Fruit fly (Drosophila melanogaster) whole organism, pupa: ENCODE results near the gene Vm26Ab.

Source experiments
- CG13204 ChIP-seq: fragments of 200-800 bp; sonication (Bioruptor generic); optimal IDR thresholded peaks from 2 replicates; lab custom pipeline; 2018; ENCODE audit warnings: missing biosample characterization, mild to moderate bottlenecking, missing genetic modification characterization, moderate library complexity
- CG15710 ChIP-seq: fragments of 200-800 bp; sonication (Bioruptor generic); optimal IDR thresholded peaks from 2 replicates; lab custom pipeline; 2018; ENCODE audit warnings: missing biosample characterization, mild to moderate bottlenecking, missing genetic modification characterization, moderate library complexity
- CG34367 ChIP-seq: fragments of 200-800 bp; sonication (Bioruptor generic); optimal IDR thresholded peaks from 2 replicates; lab custom pipeline; 2018; ENCODE audit warnings: missing biosample characterization, mild to moderate bottlenecking, missing genetic modification characterization
- CG8159 ChIP-seq: fragments of 200-800 bp; sonication (Bioruptor generic); optimal IDR thresholded peaks from 3 replicates; lab custom pipeline; 2018; ENCODE audit warnings: missing biosample characterization, mild to moderate bottlenecking, missing genetic modification characterization, moderate library complexity
- CG9948 ChIP-seq: fragments of 200-800 bp; sonication (Bioruptor generic); optimal IDR thresholded peaks from 2 replicates; lab custom pipeline; 2018; ENCODE audit warnings: missing biosample characterization, mild to moderate bottlenecking, missing genetic modification characterization, moderate library complexity
- EcR ChIP-seq: fragments of 200-800 bp; sonication (Bioruptor generic); optimal IDR thresholded peaks from 3 replicates; lab custom pipeline; 2019; ENCODE audit warnings: missing biosample characterization, missing genetic modification characterization, mild to moderate bottlenecking, moderate library complexity, missing genetic modification reagents
- Ets98B ChIP-seq: fragments of 200-800 bp; sonication (Bioruptor generic); IDR thresholded peaks from 2 replicates; pipeline ENCODE4 v1.3.6; 2022; ENCODE audit warnings: missing biosample characterization, missing genetic modification characterization
- Pif1A ChIP-seq: fragments of 200-800 bp; sonication (Bioruptor generic); optimal IDR thresholded peaks from 3 replicates; lab custom pipeline; 2016; ENCODE audit warnings: missing biosample characterization, missing genetic modification characterization
- Pif1B ChIP-seq: fragments of 200-800 bp; sonication (Bioruptor generic); optimal IDR thresholded peaks from 3 replicates; lab custom pipeline; 2016; ENCODE audit warnings: missing biosample characterization, missing genetic modification characterization
- fd96Ca ChIP-seq: fragments of 200-800 bp; sonication (Bioruptor generic); IDR thresholded peaks from 3 replicates; pipeline ENCODE4 v1.3.6; 2022; ENCODE audit warnings: missing biosample characterization, missing genetic modification characterization
- gl ChIP-seq: fragments of 200-800 bp; sonication (Bioruptor generic); optimal IDR thresholded peaks from 2 replicates; lab custom pipeline; 2018; ENCODE audit warnings: missing biosample characterization, mild to moderate bottlenecking, missing genetic modification characterization

- TF ChIP-seq CG15710 (tag; lab: Kevin White, UChicago) (no peak), CG34367 (no peak), CG8159 (no peak), Pif1B (GFP tag; lab: Kevin White, UChicago) (no peak), fd96Ca (GFP tag; lab: Robert Waterston, UW) (no peak), Ets98B (GFP tag; lab: Robert Waterston, UW) (no peak), EcR (GFP tag; lab: Kevin White, UChicago) (no peak), gl (tag; lab: Kevin White, UChicago) (no peak), Pif1A (GFP tag; lab: Kevin White, UChicago) (no peak), CG9948 (tag; lab: Kevin White, UChicago) (no peak), CG13204 (GFP tag; lab: Kevin White, UChicago) (no peak)
Observed at dm6 chr2L:5910189-5910588, 46.6 kb upstream of the Vm26Ab start, which contains the start of gene CG14000.
